Fruit fly (Drosophila melanogaster) whole organism, embryonic: ENCODE data around the gene G6P.

ENCODE experiments used
- ATbp ChIP-seq: fragments of 200-800 bp; sonication (Bioruptor generic); optimal IDR thresholded peaks from 2 replicates; lab custom pipeline; 2017; ENCODE audit warnings: missing biosample characterization, mild to moderate bottlenecking, missing genetic modification characterization, missing genetic modification reagents
- Atf-2 ChIP-seq: fragments of 200-800 bp; sonication (Bioruptor generic); optimal IDR thresholded peaks from 2 replicates; lab custom pipeline; 2016; ENCODE audit warnings: missing biosample characterization, missing genetic modification characterization
- B-H2 ChIP-seq: fragments of 200-800 bp; sonication (Bioruptor generic); optimal IDR thresholded peaks from 2 replicates; lab custom pipeline; 2018; ENCODE audit warnings: missing biosample characterization, mild to moderate bottlenecking, missing genetic modification characterization
- CG12744 ChIP-seq: fragments of 200-800 bp; sonication (Bioruptor generic); optimal IDR thresholded peaks from 2 replicates; lab custom pipeline; 2016; ENCODE audit warnings: missing biosample characterization, missing genetic modification characterization
- CG13424 ChIP-seq: fragments of 200-800 bp; sonication (Bioruptor generic); optimal IDR thresholded peaks from 2 replicates; lab custom pipeline; 2019; ENCODE audit warnings: missing biosample characterization, mild to moderate bottlenecking, missing genetic modification characterization, moderate library complexity
- CG15601 ChIP-seq: fragments of 200-800 bp; sonication (Bioruptor generic); optimal IDR thresholded peaks from 3 replicates; lab custom pipeline; 2019; ENCODE audit warnings: missing biosample characterization, mild to moderate bottlenecking, missing genetic modification characterization, moderate library complexity
- CG15696 ChIP-seq: fragments of 200-800 bp; sonication (Bioruptor generic); optimal IDR thresholded peaks from 2 replicates; lab custom pipeline; 2019; ENCODE audit warnings: missing biosample characterization, mild to moderate bottlenecking, missing genetic modification characterization, moderate library complexity
- CG16815 ChIP-seq: fragments of 200-800 bp; sonication (Bioruptor generic); optimal IDR thresholded peaks from 3 replicates; lab custom pipeline; 2017; ENCODE audit warnings: missing biosample characterization, mild to moderate bottlenecking, missing genetic modification characterization
- CG17912 ChIP-seq: fragments of 200-800 bp; sonication (Bioruptor generic); optimal IDR thresholded peaks from 2 replicates; lab custom pipeline; 2018; ENCODE audit warnings: missing biosample characterization, mild to moderate bottlenecking, missing genetic modification characterization
- CG2120 ChIP-seq: fragments of 200-800 bp; sonication (Bioruptor generic); optimal IDR thresholded peaks from 3 replicates; lab custom pipeline; 2016; ENCODE audit warnings: missing biosample characterization, missing genetic modification characterization
- CG34422 ChIP-seq: fragments of 200-800 bp; sonication (Bioruptor generic); IDR thresholded peaks from 3 replicates; pipeline ENCODE4 v1.3.6; 2022; ENCODE audit warnings: missing biosample characterization, missing genetic modification characterization
- CG3847 ChIP-seq: fragments of 200-800 bp; sonication (Bioruptor generic); IDR thresholded peaks from 2 replicates; pipeline ENCODE4 v1.3.6; 2022; ENCODE audit warnings: missing biosample characterization, missing genetic modification characterization
- CG43689 ChIP-seq: fragments of 200-800 bp; sonication (Bioruptor generic); IDR thresholded peaks from 2 replicates; pipeline ENCODE4 v1.3.6; 2022; ENCODE audit warnings: missing biosample characterization, missing genetic modification characterization
- CG4617 ChIP-seq: fragments of 200-800 bp; sonication (Bioruptor generic); optimal IDR thresholded peaks from 3 replicates; lab custom pipeline; 2016; ENCODE audit warnings: missing biosample characterization, missing genetic modification characterization, borderline replicate concordance
- CG6254 ChIP-seq: fragments of 200-800 bp; sonication (Bioruptor generic); optimal IDR thresholded peaks from 3 replicates; lab custom pipeline; 2017; ENCODE audit warnings: mild to moderate bottlenecking, missing biosample characterization, missing genetic modification reagents, missing genetic modification characterization
- CG7372 ChIP-seq: fragments of 200-800 bp; sonication (Bioruptor generic); IDR thresholded peaks from 2 replicates; pipeline ENCODE4 v1.3.6; 2022; ENCODE audit warnings: missing biosample characterization, missing genetic modification characterization
- CG7987 ChIP-seq: fragments of 200-800 bp; sonication (Bioruptor generic); optimal IDR thresholded peaks from 2 replicates; lab custom pipeline; 2018; ENCODE audit warnings: missing biosample characterization, mild to moderate bottlenecking, missing genetic modification characterization, moderate library complexity
- CG8089 ChIP-seq: fragments of 200-800 bp; sonication (Bioruptor generic); optimal IDR thresholded peaks from 3 replicates; lab custom pipeline; 2016; ENCODE audit warnings: missing biosample characterization, missing genetic modification characterization
- CG8281 ChIP-seq: fragments of 200-800 bp; sonication (Bioruptor generic); optimal IDR thresholded peaks from 2 replicates; lab custom pipeline; 2018; ENCODE audit warnings: missing biosample characterization, mild to moderate bottlenecking, missing genetic modification characterization, moderate library complexity
- CG8924 ChIP-seq: fragments of 200-800 bp; optimal IDR thresholded peaks from 3 replicates; lab custom pipeline; 2019; ENCODE audit warnings: missing biosample characterization, mild to moderate bottlenecking, missing genetic modification characterization, moderate library complexity
- CG8944 ChIP-seq: fragments of 200-800 bp; sonication (Bioruptor generic); optimal IDR thresholded peaks from 3 replicates; lab custom pipeline; 2016; ENCODE audit warnings: missing biosample characterization, missing genetic modification characterization
- Fer1 ChIP-seq: fragments of 200-800 bp; sonication (Bioruptor generic); optimal IDR thresholded peaks from 2 replicates; lab custom pipeline; 2017; ENCODE audit warnings: missing biosample characterization, mild to moderate bottlenecking, missing genetic modification characterization
- Gsc ChIP-seq: fragments of 200-800 bp; sonication (Bioruptor generic); IDR thresholded peaks from 2 replicates; pipeline ENCODE4 v1.3.6; 2022; ENCODE audit warnings: missing biosample characterization, missing genetic modification characterization
- H15 ChIP-seq: fragments of 200-800 bp; sonication (Bioruptor generic); IDR thresholded peaks from 3 replicates; pipeline ENCODE4 v1.3.6; 2022; ENCODE audit warnings: missing biosample characterization, missing genetic modification characterization
- HLH54F ChIP-seq: fragments of 200-800 bp; sonication (Bioruptor generic); optimal IDR thresholded peaks from 3 replicates; lab custom pipeline; 2016; ENCODE audit warnings: missing biosample characterization, missing genetic modification characterization
- MESR4 ChIP-seq: fragments of 200-800 bp; sonication (Bioruptor generic); optimal IDR thresholded peaks from 2 replicates; lab custom pipeline; 2018; ENCODE audit warnings: missing biosample characterization, mild to moderate bottlenecking, missing genetic modification characterization, moderate library complexity
- Pdp1 ChIP-seq, 2 experiments: fragments of 200-800 bp; sonication (Bioruptor generic); optimal IDR thresholded peaks; 3 replicates each; lab custom pipeline; 2016; ENCODE audit warnings: missing biosample characterization in 2 of 2, missing genetic modification characterization in 2 of 2, mild to moderate bottlenecking in 1 of 2, moderate library complexity in 1 of 2
- Sry-δ ChIP-seq: fragments of 200-800 bp; sonication (Bioruptor generic); optimal IDR thresholded peaks from 2 replicates; lab custom pipeline; 2016; ENCODE audit warnings: missing biosample characterization, missing genetic modification characterization
- Vsx1 ChIP-seq: fragments of 200-800 bp; sonication (Bioruptor generic); optimal IDR thresholded peaks from 2 replicates; lab custom pipeline; 2017; ENCODE audit warnings: missing biosample characterization, mild to moderate bottlenecking, missing genetic modification characterization, missing genetic modification reagents
- Xrp1 ChIP-seq: fragments of 200-800 bp; sonication (Bioruptor generic); IDR thresholded peaks from 2 replicates; pipeline ENCODE4 v1.3.6; 2022; ENCODE audit warnings: missing biosample characterization, missing genetic modification characterization
- cato ChIP-seq: fragments of 200-800 bp; sonication (Bioruptor generic); optimal IDR thresholded peaks from 2 replicates; lab custom pipeline; 2016; ENCODE audit warnings: missing biosample characterization, missing genetic modification characterization, borderline replicate concordance
- caup ChIP-seq: fragments of 200-800 bp; sonication (Bioruptor generic); optimal IDR thresholded peaks from 3 replicates; lab custom pipeline; 2017; ENCODE audit warnings: missing biosample characterization, mild to moderate bottlenecking, missing genetic modification characterization, moderate library complexity; ENCODE audit not compliant: severe bottlenecking
- corto ChIP-seq: fragments of 200-800 bp; sonication (Bioruptor generic); optimal IDR thresholded peaks from 2 replicates; lab custom pipeline; 2016; ENCODE audit warnings: missing biosample characterization, mild to moderate bottlenecking, missing genetic modification characterization, moderate library complexity
- croc ChIP-seq: fragments of 200-800 bp; sonication (Bioruptor generic); conservative IDR thresholded peaks from 3 replicates; pipeline ENCODE4 v1.3.6; 2022; ENCODE audit warnings: missing biosample characterization, missing genetic modification characterization
- crp ChIP-seq, 2 experiments: fragments of 200-800 bp; sonication (Bioruptor generic); optimal IDR thresholded peaks; 2 replicates in 1 of 2; 3 replicates in 1 of 2; lab custom pipeline; 2017; ENCODE audit warnings: missing biosample characterization in 2 of 2, missing genetic modification characterization in 2 of 2, mild to moderate bottlenecking in 1 of 2, moderate library complexity in 1 of 2
- dm ChIP-seq: fragments of 200-800 bp; sonication (Bioruptor generic); optimal IDR thresholded peaks from 3 replicates; lab custom pipeline; 2016; ENCODE audit warnings: missing biosample characterization, missing genetic modification characterization
- gsb ChIP-seq: fragments of 200-800 bp; sonication (Bioruptor generic); IDR thresholded peaks from 2 replicates; pipeline ENCODE4 v1.3.6; 2022; ENCODE audit warnings: missing biosample characterization, missing genetic modification characterization
- ken ChIP-seq: fragments of 200-800 bp; sonication (Bioruptor generic); IDR thresholded peaks from 3 replicates; pipeline ENCODE4 v1.3.6; 2022; ENCODE audit warnings: missing biosample characterization, missing genetic modification characterization
- lilli ChIP-seq: fragments of 200-800 bp; sonication (Bioruptor generic); optimal IDR thresholded peaks from 3 replicates; lab custom pipeline; 2016; ENCODE audit warnings: missing biosample characterization, missing genetic modification characterization
- pb ChIP-seq: fragments of 200-800 bp; sonication (Bioruptor generic); optimal IDR thresholded peaks from 3 replicates; lab custom pipeline; 2016; ENCODE audit warnings: missing biosample characterization, missing genetic modification characterization
- pum ChIP-seq: fragments of 200-800 bp; sonication (Bioruptor generic); optimal IDR thresholded peaks from 2 replicates; lab custom pipeline; 2016; ENCODE audit warnings: missing biosample characterization, missing genetic modification characterization
- rib ChIP-seq: fragments of 200-800 bp; sonication (Bioruptor generic); IDR thresholded peaks from 2 replicates; pipeline ENCODE4 v1.3.6; 2022; ENCODE audit warnings: missing biosample characterization, missing genetic modification characterization
- run ChIP-seq: fragments of 200-800 bp; sonication (Bioruptor generic); optimal IDR thresholded peaks from 3 replicates; lab custom pipeline; 2018; ENCODE audit warnings: missing biosample characterization, mild to moderate bottlenecking, missing genetic modification characterization
- sens-2 ChIP-seq: fragments of 200-800 bp; sonication (Bioruptor generic); IDR thresholded peaks from 2 replicates; pipeline ENCODE4 v1.3.6; 2022; ENCODE audit warnings: missing biosample characterization, missing genetic modification characterization
- sqz ChIP-seq: fragments of 200-800 bp; sonication (Bioruptor generic); optimal IDR thresholded peaks from 3 replicates; lab custom pipeline; 2018; ENCODE audit warnings: missing biosample characterization, mild to moderate bottlenecking, missing genetic modification characterization
- tin ChIP-seq: fragments of 200-800 bp; sonication (Bioruptor generic); optimal IDR thresholded peaks from 3 replicates; lab custom pipeline; 2016; ENCODE audit warnings: missing biosample characterization, missing genetic modification characterization
- wek ChIP-seq: fragments of 200-800 bp; sonication (Bioruptor generic); optimal IDR thresholded peaks from 3 replicates; lab custom pipeline; 2018; ENCODE audit warnings: missing biosample characterization, mild to moderate bottlenecking, missing genetic modification characterization, moderate library complexity
- zen2 ChIP-seq: fragments of 200-800 bp; sonication (Bioruptor generic); IDR thresholded peaks from 3 replicates; pipeline ENCODE4 v1.3.6; 2022; ENCODE audit warnings: missing biosample characterization, missing genetic modification characterization; ENCODE audit not compliant: partially characterized antibody
- zfh2 ChIP-seq: fragments of 200-800 bp; sonication (Bioruptor generic); optimal IDR thresholded peaks from 2 replicates; lab custom pipeline; 2016; ENCODE audit warnings: missing biosample characterization, missing genetic modification characterization

G6P gene

DNA sequence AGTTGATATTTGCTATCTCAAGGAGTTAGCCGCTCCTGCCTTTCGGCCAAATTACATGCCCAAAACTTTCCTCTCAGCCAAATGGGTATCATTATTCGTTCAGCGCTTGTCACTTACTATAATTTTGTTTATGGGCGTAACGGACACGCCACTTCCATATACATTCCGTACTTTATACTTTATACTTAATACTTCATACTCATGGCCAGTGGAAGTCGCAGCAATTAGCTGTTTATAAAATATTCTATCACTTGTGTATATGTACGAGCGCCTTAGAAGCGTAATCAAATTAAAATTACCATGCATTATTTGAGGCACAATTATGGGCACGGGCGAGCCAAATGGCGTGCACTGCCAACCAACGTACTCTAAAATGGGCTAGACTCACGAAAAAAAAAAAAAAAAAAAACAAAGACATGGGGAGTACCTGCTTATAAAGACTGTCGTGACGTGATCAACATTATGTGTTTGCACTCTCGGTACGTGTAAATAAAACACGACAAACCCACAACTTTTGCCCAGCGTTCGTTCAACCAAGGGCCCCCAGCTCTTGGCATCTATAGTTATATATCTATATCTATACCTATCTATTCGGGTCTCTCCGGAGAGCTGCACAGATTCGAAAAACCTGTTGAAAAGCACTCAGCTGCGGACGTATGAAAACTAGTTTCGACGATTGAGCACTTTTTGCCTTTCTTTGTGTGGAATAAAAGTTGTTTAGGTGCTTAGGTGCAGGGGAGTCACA, 45.8 kb upstream of the G6P start (continued):
- TF ChIP-seq CG15601, result peak; percentile 47
- no peak for TF ChIP-seq pum (GFP tag; lab: Kevin White, UChicago)
- peak; percentile 34 for TF ChIP-seq CG15696 (tag; lab: Kevin White, UChicago)
- no peak for TF ChIP-seq CG12744 (GFP tag; lab: Kevin White, UChicago)
- no peak for TF ChIP-seq pb (GFP tag; lab: Kevin White, UChicago)
- no peak for TF ChIP-seq Gsc (GFP tag; lab: Robert Waterston, UW)
- TF ChIP-seq CG7987 (GFP tag; lab: Kevin White, UChicago), result no peak
- TF ChIP-seq Pdp1 (GFP tag; optimal IDR thresholded peaks at IDR 0.05; lab: Kevin White, UChicago), result peak in 1 of 2 experiments; percentile 27
- TF ChIP-seq CG43689 (GFP tag; lab: Robert Waterston, UW), result no peak
- no peak for TF ChIP-seq B-H2 (GFP tag; lab: Kevin White, UChicago)
- no peak for TF ChIP-seq ken
- TF ChIP-seq caup (GFP tag; lab: Kevin White, UChicago), result peak; percentile 20
- no peak for TF ChIP-seq tin (GFP tag; lab: Kevin White, UChicago)
- no peak for TF ChIP-seq zfh2
- no peak for TF ChIP-seq Atf-2
- no peak for TF ChIP-seq Vsx1
- TF ChIP-seq CG2120 (GFP tag; lab: Kevin White, UChicago), result no peak
- no peak for TF ChIP-seq CG8924
- no peak for TF ChIP-seq cato
- 0 out of 2 replicates have a peak, but pooled peaks have one; percentile 4 for TF ChIP-seq sens-2 (GFP tag; lab: Robert Waterston, UW)
- no peak for TF ChIP-seq CG34422 (GFP tag; lab: Robert Waterston, UW)
- no peak for TF ChIP-seq Sry-δ (GFP tag; lab: Kevin White, UChicago)
- no peak for TF ChIP-seq CG7372 (GFP tag; lab: Robert Waterston, UW)
- peak; percentile 74 for TF ChIP-seq sqz (GFP tag; lab: Kevin White, UChicago)
- TF ChIP-seq zen2 (GFP tag; lab: Robert Waterston, UW), result no peak
- TF ChIP-seq CG4617, result no peak
- TF ChIP-seq CG8089 (GFP tag; lab: Kevin White, UChicago), result no peak
- no peak for TF ChIP-seq corto (GFP tag; lab: Kevin White, UChicago)
- TF ChIP-seq lilli, result no peak
- TF ChIP-seq croc (GFP tag; lab: Robert Waterston, UW), result no peak
- no peak for TF ChIP-seq run (tag; lab: Kevin White, UChicago)
- no peak for TF ChIP-seq dm (GFP tag; lab: Kevin White, UChicago)
- TF ChIP-seq CG3847, result no peak
- no peak for TF ChIP-seq rib (GFP tag; lab: Robert Waterston, UW)
- no peak for TF ChIP-seq crp (GFP tag; optimal IDR thresholded peaks at IDR 0.05; lab: Kevin White, UChicago)
- TF ChIP-seq CG16815 (GFP tag; lab: Kevin White, UChicago), result no peak
- TF ChIP-seq MESR4 (GFP tag; lab: Kevin White, UChicago), result no peak
- TF ChIP-seq CG17912, result no peak
- no peak for TF ChIP-seq CG8281
- no peak for TF ChIP-seq CG6254 (GFP tag; lab: Kevin White, UChicago)
- no peak for TF ChIP-seq CG13424 (tag; lab: Kevin White, UChicago)
- no peak for TF ChIP-seq CG8944 (GFP tag; lab: Kevin White, UChicago)
- peak; percentile 24 for TF ChIP-seq Fer1
- TF ChIP-seq ATbp (GFP tag; lab: Kevin White, UChicago), result peak; percentile 37
- TF ChIP-seq H15 (GFP tag; lab: Robert Waterston, UW), result no peak
- no peak for TF ChIP-seq gsb (GFP tag; lab: Robert Waterston, UW)
- TF ChIP-seq wek (GFP tag; lab: Kevin White, UChicago), result peak; percentile 54
- TF ChIP-seq Xrp1 (GFP tag; lab: Robert Waterston, UW), result peak; percentile 39; the same call in 1 of the 2 replicates
- TF ChIP-seq HLH54F (GFP tag; lab: Kevin White, UChicago), result no peak
